Worm (Caenorhabditis elegans): ENCODE data around the gene ZK688.12.

Gene ZK688.12

ce11 chrIII:7946968-7947491 is 33.6 kb upstream of the ZK688.12 start, which contains the start of gene gsto-1:
TSS of gene gsto-1 (minus strand) at chrIII:7947018.
- no peak for TF ChIP-seq repo-1 (tag; optimal IDR thresholded peaks at IDR 0.05)
- TF ChIP-seq nhr-80 (tag; optimal IDR thresholded peaks at IDR 0.05), result peak; percentile 19

DNA sequence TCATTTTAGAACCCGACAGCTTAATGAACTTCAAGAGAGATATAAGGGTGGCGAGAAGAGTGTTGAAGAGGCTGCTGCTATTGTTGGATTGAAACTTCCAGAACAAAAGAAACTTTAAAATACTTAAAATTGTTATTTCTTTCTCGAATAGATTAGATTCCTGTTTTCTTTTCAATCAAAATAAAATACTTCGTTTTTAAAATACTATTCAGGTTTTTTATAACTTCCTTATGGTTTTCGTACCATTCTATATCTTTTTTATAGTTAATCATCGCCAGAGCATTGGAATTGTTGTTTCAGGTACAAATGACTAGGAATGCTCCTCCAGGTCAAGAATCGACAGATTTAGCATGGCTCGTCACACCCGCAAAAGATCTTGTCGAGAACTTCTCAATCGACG is 28.0 kb upstream of the ZK688.12 start, which contains the start of gene kle-2:
Gene kle-2, plus strand, starts transcription at position 301 of the 400 bp plus-strand sequence.
- TF ChIP-seq nhr-90 (tag; optimal IDR thresholded peaks at IDR 0.05) (no peak), Y53G8AR.9 (GFP tag; conservative IDR thresholded peaks at IDR 0.05) (no peak), F39B2.1 (GFP tag; IDR thresholded peaks at IDR 0.05) (no peak), lir-1 (GFP tag; conservative IDR thresholded peaks at IDR 0.05) (no peak), mcd-1 (GFP tag; IDR thresholded peaks at IDR 0.05) (no peak), aptf-2 (GFP tag; conservative IDR thresholded peaks at IDR 0.05) (no peak), snpc-1.3 (tag; optimal IDR thresholded peaks at IDR 0.05; ENCODE audit: insufficient read depth) (no peak), pbrm-1 (GFP tag; IDR thresholded peaks at IDR 0.05) (no peak), akir-1 (GFP tag; optimal IDR thresholded peaks at IDR 0.05) (no peak), ama-1 (optimal IDR thresholded peaks at IDR 0.05) (no peak), ama-1 (GFP tag; optimal IDR thresholded peaks at IDR 0.05) (no peak), attf-6 (GFP tag; IDR thresholded peaks at IDR 0.05) (no peak), lin-26 (GFP tag; IDR thresholded peaks at IDR 0.05) (no peak), nhr-179 (tag; optimal IDR thresholded peaks at IDR 0.05) (no peak), ztf-18 (tag; optimal IDR thresholded peaks at IDR 0.05) (no peak), K12H6.12 (tag; optimal IDR thresholded peaks at IDR 0.05) (no peak), snpc-1.1 (tag; optimal IDR thresholded peaks at IDR 0.05; ENCODE audit: insufficient read depth) (no peak), T07F8.4 (tag; optimal IDR thresholded peaks at IDR 0.05) (no peak), nfya-1 (tag; optimal IDR thresholded peaks at IDR 0.05; ENCODE audit: borderline replicate concordance, insufficient read depth) (no peak), hsf-1 (GFP tag; IDR thresholded peaks at IDR 0.05) (no peak)

DNA sequence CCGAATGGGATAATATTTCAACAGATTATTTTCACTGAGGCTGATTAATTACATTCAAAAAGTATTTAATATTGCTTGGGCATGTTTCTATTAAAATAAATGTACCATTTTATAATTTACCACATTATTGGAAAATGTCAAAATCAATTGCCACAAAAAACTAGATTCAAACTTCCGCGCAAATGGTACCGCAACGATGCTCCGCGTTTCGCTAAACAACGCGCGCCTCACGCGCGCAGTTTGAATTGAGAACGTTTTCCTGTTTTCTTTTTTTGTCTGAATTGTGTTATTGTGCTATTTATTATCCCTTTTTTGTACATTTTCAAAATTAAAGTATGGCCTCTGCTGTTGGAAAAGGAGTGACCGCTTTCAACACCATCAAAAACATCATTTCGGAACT is 27.4 kb upstream of the ZK688.12 start, which contains the start of gene C29E4.12:
Gene C29E4.12, plus strand, starts transcription at position 333 of the 400 bp plus-strand sequence.
- peak; percentile 12 for TF ChIP-seq F23B12.7 (tag; optimal IDR thresholded peaks at IDR 0.05; ENCODE audit: insufficient read depth)
- TF ChIP-seq efl-1 (GFP tag; optimal IDR thresholded peaks at IDR 0.05), result peak; percentile 78
- no peak for TF ChIP-seq K11D2.4 (GFP tag; IDR thresholded peaks at IDR 0.05)
- TF ChIP-seq lin-35 (GFP tag; optimal IDR thresholded peaks at IDR 0.05), result peak in 1 of 3 experiments; percentile 90
- peak; percentile 94 for TF ChIP-seq lin-54 (GFP tag; optimal IDR thresholded peaks at IDR 0.05)
- TF ChIP-seq attf-3 (GFP tag; conservative IDR thresholded peaks at IDR 0.05), result peak; percentile 99
- TF ChIP-seq dpl-1 (GFP tag; optimal IDR thresholded peaks at IDR 0.05), result peak; percentile 65
- peak; percentile 74 for TF ChIP-seq attf-5 (GFP tag; optimal IDR thresholded peaks at IDR 0.05)
- TF ChIP-seq lir-1 (GFP tag; conservative IDR thresholded peaks at IDR 0.05), result no peak
- TF ChIP-seq somi-1 (GFP tag; optimal IDR thresholded peaks at IDR 0.05), result no peak
- peak; percentile 5 for TF ChIP-seq lsl-1 (GFP tag; optimal IDR thresholded peaks at IDR 0.05)
- no peak for TF ChIP-seq cebp-2 (GFP tag; IDR thresholded peaks at IDR 0.05)
- TF ChIP-seq mcd-1 (GFP tag; IDR thresholded peaks at IDR 0.05), result peak; percentile 58

DNA sequence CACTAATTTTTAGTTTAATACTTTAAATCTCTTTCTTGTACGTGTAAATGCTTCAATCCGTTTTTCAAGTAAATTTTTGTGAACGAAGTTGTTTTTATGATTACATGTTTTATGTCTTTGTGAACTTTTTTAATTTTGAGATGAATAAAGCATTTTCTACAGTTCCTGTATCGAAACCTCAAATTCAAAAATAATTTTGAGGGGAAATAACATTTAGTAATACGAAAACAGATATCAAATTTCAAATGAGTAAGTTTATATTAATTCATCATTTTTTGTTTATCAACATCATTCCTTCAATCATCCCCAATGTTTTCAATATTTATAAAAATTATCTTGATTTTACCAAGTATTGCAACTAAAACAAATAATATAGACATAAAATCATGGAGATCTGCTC is 24.2 kb upstream of the ZK688.12 start, which contains the start of gene C29E4.10:
Gene C29E4.10, plus strand, starts transcription at position 301 of the 400 bp plus-strand sequence.
- TF ChIP-seq lin-54 (GFP tag; optimal IDR thresholded peaks at IDR 0.05), result no peak
- TF ChIP-seq nhr-179 (tag; optimal IDR thresholded peaks at IDR 0.05), result no peak
- no peak for TF ChIP-seq ztf-26 (tag; optimal IDR thresholded peaks at IDR 0.05)
- TF ChIP-seq F52B5.7 (tag; optimal IDR thresholded peaks at IDR 0.05), result no peak
- no peak for TF ChIP-seq ceh-79 (tag; optimal IDR thresholded peaks at IDR 0.05)
- no peak for TF ChIP-seq nhr-80 (tag; optimal IDR thresholded peaks at IDR 0.05)
- TF ChIP-seq xnd-1 (tag; optimal IDR thresholded peaks at IDR 0.05), result no peak
- no peak for TF ChIP-seq F22D6.2 (tag; optimal IDR thresholded peaks at IDR 0.05)
- no peak for TF ChIP-seq hlh-26 (GFP tag; conservative IDR thresholded peaks at IDR 0.05)
